Worm (Caenorhabditis elegans) whole organism, young adult: ENCODE measurements around the gene glct-6.

Experiments used
- B0035.1 ChIP-seq: sonication (generic microtip); optimal IDR thresholded peaks from 2 replicates; lab custom pipeline; 2016; ENCODE audit warnings: missing genetic modification characterization, mild to moderate bottlenecking, missing compliant biosample characterization, missing genotype, missing genetic modification reagents
- B0336.3 ChIP-seq: fragments of 200-800 bp; sonication (Bioruptor generic); IDR thresholded peaks from 2 replicates; pipeline ENCODE4 v1.3.6; 2022; ENCODE audit warnings: missing genetic modification characterization, missing compliant biosample characterization
- C17E4.6 ChIP-seq: fragments of 200-800 bp; sonication (Bioruptor generic); IDR thresholded peaks from 2 replicates; pipeline ENCODE4 v1.3.6; 2022; ENCODE audit warnings: missing genetic modification reagents, missing genetic modification characterization, missing compliant biosample characterization
- F10E7.11 ChIP-seq: sonication (generic microtip); optimal IDR thresholded peaks from 2 replicates; lab custom pipeline; 2017; ENCODE audit warnings: mild to moderate bottlenecking, missing genetic modification characterization, moderate library complexity, missing compliant biosample characterization
- F22D6.2 ChIP-seq: sonication (generic microtip); optimal IDR thresholded peaks from 2 replicates; lab custom pipeline; 2016; ENCODE audit warnings: mild to moderate bottlenecking, missing genetic modification characterization, missing compliant biosample characterization
- F39B2.1 ChIP-seq: fragments of 200-800 bp; sonication (Bioruptor generic); IDR thresholded peaks from 2 replicates; pipeline ENCODE4 v1.3.6; 2022; ENCODE audit warnings: missing genetic modification reagents, missing genetic modification characterization, missing compliant biosample characterization
- F55B11.4 ChIP-seq: sonication (generic microtip); optimal IDR thresholded peaks from 2 replicates; lab custom pipeline; 2016; ENCODE audit warnings: missing compliant biosample characterization, missing genetic modification characterization, borderline replicate concordance; ENCODE audit not compliant: insufficient read depth
- T26A5.8 ChIP-seq: sonication (generic microtip); optimal IDR thresholded peaks from 2 replicates; lab custom pipeline; 2016; ENCODE audit warnings: missing genetic modification characterization, missing compliant biosample characterization
- Y53F4B.3 ChIP-seq: fragments of 200-800 bp; sonication (Bioruptor generic); IDR thresholded peaks from 2 replicates; pipeline ENCODE4 v1.3.6; 2022; ENCODE audit warnings: missing genetic modification reagents, missing genetic modification characterization, missing compliant biosample characterization
- Y67H2A.10 ChIP-seq: fragments of 200-800 bp; sonication (Bioruptor generic); conservative IDR thresholded peaks from 2 replicates; pipeline ENCODE4 v1.3.6; 2022; ENCODE audit warnings: missing genetic modification reagents, missing genetic modification characterization, missing compliant biosample characterization
- Y95B8A.8 ChIP-seq: fragments of 200-800 bp; sonication (Bioruptor generic); IDR thresholded peaks from 2 replicates; pipeline ENCODE4 v1.3.6; 2022; ENCODE audit warnings: missing genetic modification reagents, missing genetic modification characterization, missing compliant biosample characterization
- ama-1 ChIP-seq, 3 experiments: fragments of 150-350 bp in 1 of 3; sonication (generic microtip) in 2 of 3; optimal IDR thresholded peaks; 2 replicates each; lab custom pipeline; 2014 to 2018; ENCODE audit warnings: missing biosample characterization in 2 of 3, missing genetic modification characterization in 2 of 3, missing genetic modification reagents in 2 of 3
- athp-1 ChIP-seq: sonication (generic microtip); optimal IDR thresholded peaks from 2 replicates; lab custom pipeline; 2017; ENCODE audit warnings: mild to moderate bottlenecking, missing genetic modification characterization, missing compliant biosample characterization
- attf-5 ChIP-seq: fragments of 200-800 bp; sonication (Bioruptor generic); optimal IDR thresholded peaks from 2 replicates; lab custom pipeline; 2018; ENCODE audit warnings: mild to moderate bottlenecking, missing genetic modification characterization, missing compliant biosample characterization
- ceh-100 ChIP-seq: fragments of 200-800 bp; sonication (Bioruptor generic); IDR thresholded peaks from 2 replicates; pipeline ENCODE4 v1.3.6; 2022; ENCODE audit warnings: missing genetic modification reagents, missing genetic modification characterization, missing compliant biosample characterization
- ceh-27 ChIP-seq: fragments of 200-800 bp; sonication (Bioruptor generic); optimal IDR thresholded peaks from 2 replicates; lab custom pipeline; 2018; ENCODE audit warnings: mild to moderate bottlenecking, missing genetic modification characterization, moderate library complexity, missing compliant biosample characterization
- egrh-3 ChIP-seq: fragments of 200-800 bp; sonication (Bioruptor generic); IDR thresholded peaks from 2 replicates; pipeline ENCODE4 v1.3.6; 2022; ENCODE audit warnings: missing genetic modification reagents, missing genetic modification characterization, missing compliant biosample characterization
- hmg-1.2 ChIP-seq: fragments of 200-800 bp; sonication (Bioruptor generic); IDR thresholded peaks from 2 replicates; pipeline ENCODE4 v1.3.6; 2022; ENCODE audit warnings: missing genetic modification reagents, missing genetic modification characterization, missing compliant biosample characterization
- let-526 ChIP-seq: fragments of 200-800 bp; sonication (Bioruptor generic); IDR thresholded peaks from 2 replicates; pipeline ENCODE4 v1.3.6; 2022; ENCODE audit warnings: missing genetic modification reagents, missing genetic modification characterization, missing compliant biosample characterization
- lin-40 ChIP-seq: sonication (generic microtip); optimal IDR thresholded peaks from 2 replicates; lab custom pipeline; 2016; ENCODE audit warnings: missing genetic modification characterization, mild to moderate bottlenecking, missing compliant biosample characterization, missing genotype, missing genetic modification reagents
- lsy-27 ChIP-seq: sonication (generic microtip); optimal IDR thresholded peaks from 2 replicates; lab custom pipeline; 2017; ENCODE audit warnings: missing genetic modification characterization, mild to moderate bottlenecking, missing compliant biosample characterization, antibody characterized with exemption, missing genotype, borderline replicate concordance; ENCODE audit not compliant: insufficient read depth
- madf-3 ChIP-seq: fragments of 200-800 bp; sonication (Bioruptor generic); IDR thresholded peaks from 2 replicates; pipeline ENCODE4 v1.3.6; 2022; ENCODE audit warnings: missing genetic modification reagents, missing genetic modification characterization, missing compliant biosample characterization
- madf-6 ChIP-seq: fragments of 200-800 bp; sonication (Bioruptor generic); IDR thresholded peaks from 2 replicates; pipeline ENCODE4 v1.3.6; 2022; ENCODE audit warnings: missing genetic modification reagents, missing genetic modification characterization, missing compliant biosample characterization
- mcd-1 ChIP-seq: fragments of 200-800 bp; sonication (Bioruptor generic); IDR thresholded peaks from 2 replicates; pipeline ENCODE4 v1.3.6; 2022; ENCODE audit warnings: missing genetic modification reagents, missing genetic modification characterization, missing compliant biosample characterization
- nhr-179 ChIP-seq: sonication (generic microtip); optimal IDR thresholded peaks from 2 replicates; lab custom pipeline; 2016; ENCODE audit warnings: mild to moderate bottlenecking, missing genetic modification characterization, missing compliant biosample characterization
- rcor-1 ChIP-seq: fragments of 200-800 bp; sonication (Bioruptor generic); IDR thresholded peaks from 2 replicates; pipeline ENCODE4 v1.3.6; 2022; ENCODE audit warnings: missing genetic modification reagents, missing genetic modification characterization, missing compliant biosample characterization
- unc-62 ChIP-seq: fragments of 150-350 bp; optimal IDR thresholded peaks from 2 replicates; lab custom pipeline; 2014; ENCODE audit warnings: missing biosample characterization, missing genetic modification reagents, missing genetic modification characterization
- ztf-26 ChIP-seq: sonication (generic microtip); optimal IDR thresholded peaks from 2 replicates; lab custom pipeline; 2017; ENCODE audit warnings: missing genetic modification characterization, missing compliant biosample characterization
- ztf-6 ChIP-seq: fragments of 200-800 bp; sonication (Bioruptor generic); IDR thresholded peaks from 2 replicates; pipeline ENCODE4 v1.3.6; 2022; ENCODE audit warnings: missing genetic modification reagents, missing genetic modification characterization, missing compliant biosample characterization

Gene glct-6

ce11 chrIV:3840480-3840879 lies 56.5 kb downstream of the glct-6 start:
- TF ChIP-seq Y95B8A.8 (GFP tag; lab: Robert Waterston, UW): no peak
- no peak for TF ChIP-seq lin-40
- no peak for TF ChIP-seq rcor-1 (GFP tag; lab: Robert Waterston, UW)
- no peak for TF ChIP-seq F55B11.4 (tag; lab: Kevin White, UChicago)
- TF ChIP-seq athp-1 (tag; lab: Kevin White, UChicago): no peak
- no peak for TF ChIP-seq egrh-3 (GFP tag; lab: Robert Waterston, UW)
- no peak for TF ChIP-seq ztf-26 (tag; lab: Kevin White, UChicago)
- no peak for TF ChIP-seq C17E4.6 (GFP tag; lab: Robert Waterston, UW)
- no peak for TF ChIP-seq attf-5
- TF ChIP-seq F22D6.2 (tag; lab: Kevin White, UChicago): no peak
- TF ChIP-seq ztf-6 (GFP tag; lab: Robert Waterston, UW): no peak
- TF ChIP-seq nhr-179 (tag; lab: Kevin White, UChicago): no peak
- TF ChIP-seq F39B2.1 (GFP tag; lab: Robert Waterston, UW): no peak

- TF ChIP-seq mcd-1 (GFP tag; lab: Robert Waterston, UW) (no peak), B0336.3 (GFP tag; lab: Robert Waterston, UW) (no peak), lsy-27 (tag; lab: Kevin White, UChicago) (no peak), Y53F4B.3 (GFP tag; lab: Robert Waterston, UW) (no peak), F10E7.11 (tag; lab: Kevin White, UChicago) (no peak)
- TF ChIP-seq, all 124 proteins: peak for 0
These were observed 57.6 kb downstream of the glct-6 start for ce11 chrIV:3841607-3842006.

DNA sequence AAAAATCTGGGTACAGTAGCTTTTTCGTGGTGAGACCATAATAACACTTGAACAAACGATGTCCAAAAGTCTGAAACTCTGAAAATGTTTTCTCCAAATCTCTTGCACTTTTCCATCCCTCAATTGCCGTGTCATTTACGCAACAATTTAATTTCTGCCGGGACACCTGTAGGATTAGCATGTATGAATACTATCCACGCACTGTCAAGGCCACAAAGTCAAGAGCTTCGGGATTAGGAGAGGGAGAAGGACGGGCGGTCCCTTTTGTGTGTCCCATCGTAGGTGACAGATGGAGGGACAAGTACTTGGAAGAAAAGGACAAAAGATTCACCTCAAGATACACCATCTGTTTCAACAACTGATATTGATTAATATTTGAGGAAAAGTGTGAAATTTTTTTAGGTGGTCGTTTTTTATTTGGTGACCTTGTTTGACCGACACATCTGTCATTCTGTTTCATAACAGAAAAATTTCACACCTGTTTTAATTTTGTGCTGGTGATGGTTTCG lies 59.1 kb downstream of the glct-6 start:
- TF ChIP-seq madf-6 (no peak), Y67H2A.10 (GFP tag; lab: Robert Waterston, UW) (no peak), unc-62 (no peak), ama-1 (optimal IDR thresholded peaks at IDR 0.05; lab: Kevin White, UChicago) (no peak), ama-1 (GFP tag; optimal IDR thresholded peaks at IDR 0.05; lab: Kevin White, UChicago) (no peak), B0035.1 (tag; lab: Kevin White, UChicago) (no peak), let-526 (GFP tag; lab: Robert Waterston, UW) (no peak), hmg-1.2 (no peak), T26A5.8 (tag; lab: Kevin White, UChicago) (no peak), madf-3 (GFP tag; lab: Robert Waterston, UW) (no peak), athp-1 (tag; lab: Kevin White, UChicago) (no peak), ztf-6 (GFP tag; lab: Robert Waterston, UW) (no peak), ceh-100 (GFP tag; lab: Robert Waterston, UW) (no peak), ceh-27 (GFP tag; lab: Kevin White, UChicago) (no peak)
